Worm (Caenorhabditis elegans) whole organism, L2 larva: ENCODE measurements around the gene F13E9.9.

Experiments used
- C34F6.9 ChIP-seq: fragments of 150-350 bp; optimal IDR thresholded peaks from 2 replicates; lab custom pipeline; 2014; ENCODE audit warnings: missing biosample characterization, missing genetic modification characterization
- F13H6.1 ChIP-seq: sonication (generic microtip); optimal IDR thresholded peaks from 2 replicates; lab custom pipeline; 2016; ENCODE audit warnings: missing genetic modification characterization, missing compliant biosample characterization
- R02D3.7 ChIP-seq: fragments of 150-350 bp; optimal IDR thresholded peaks from 2 replicates; lab custom pipeline; 2014; ENCODE audit warnings: missing biosample characterization, missing genetic modification characterization
- Y55F3AM.14 ChIP-seq: fragments of 200-800 bp; sonication (Bioruptor generic); optimal IDR thresholded peaks from 2 replicates; lab custom pipeline; 2018; ENCODE audit warnings: mild to moderate bottlenecking, missing genetic modification characterization, missing compliant biosample characterization
- ZK546.5 ChIP-seq: sonication (generic microtip); optimal IDR thresholded peaks from 2 replicates; lab custom pipeline; 2017; ENCODE audit warnings: missing biosample characterization, missing genetic modification characterization
- alr-1 ChIP-seq: fragments of 150-350 bp; optimal IDR thresholded peaks from 2 replicates; lab custom pipeline; 2014; ENCODE audit warnings: missing biosample characterization, missing genetic modification characterization
- aly-2 ChIP-seq: fragments of 150-350 bp; optimal IDR thresholded peaks from 2 replicates; lab custom pipeline; 2014; ENCODE audit warnings: missing biosample characterization, missing genetic modification characterization
- ama-1 ChIP-seq: fragments of 150-350 bp; optimal IDR thresholded peaks from 2 replicates; lab custom pipeline; 2018; ENCODE audit warnings: inconsistent platforms
- blmp-1 ChIP-seq: sonication (generic microtip); optimal IDR thresholded peaks from 2 replicates; lab custom pipeline; 2017; ENCODE audit warnings: missing genetic modification characterization, mild to moderate bottlenecking, missing compliant biosample characterization, antibody characterized with exemption, moderate library complexity; ENCODE audit not compliant: insufficient read depth
- ceh-16 ChIP-seq: fragments of 150-350 bp; optimal IDR thresholded peaks from 2 replicates; lab custom pipeline; 2014; ENCODE audit warnings: missing biosample characterization, missing genetic modification characterization
- crh-2 ChIP-seq: sonication (generic microtip); optimal IDR thresholded peaks from 2 replicates; lab custom pipeline; 2017; ENCODE audit warnings: missing biosample characterization, missing genetic modification characterization
- dmd-4 ChIP-seq: sonication (generic microtip); optimal IDR thresholded peaks from 2 replicates; lab custom pipeline; 2017; ENCODE audit warnings: missing biosample characterization, missing genetic modification characterization
- egl-27 ChIP-seq: sonication (generic microtip); optimal IDR thresholded peaks from 3 replicates; lab custom pipeline; 2017; ENCODE audit warnings: missing biosample characterization, missing genetic modification reagents, missing genetic modification characterization
- elt-3 ChIP-seq: sonication (generic microtip); optimal IDR thresholded peaks from 2 replicates; lab custom pipeline; 2017; ENCODE audit warnings: missing biosample characterization, missing genetic modification characterization
- fos-1 ChIP-seq: fragments of 150-350 bp; optimal IDR thresholded peaks from 2 replicates; lab custom pipeline; 2014; ENCODE audit warnings: missing biosample characterization, missing genetic modification characterization
- gmeb-1 ChIP-seq: fragments of 150-350 bp; optimal IDR thresholded peaks from 2 replicates; lab custom pipeline; 2014; ENCODE audit warnings: missing biosample characterization, missing genetic modification characterization
- lin-11 ChIP-seq: fragments of 150-350 bp; sonication (generic microtip); optimal IDR thresholded peaks from 2 replicates; lab custom pipeline; 2014; ENCODE audit warnings: missing biosample characterization, missing genetic modification characterization, inconsistent platforms, mixed read lengths
- lin-13 ChIP-seq: fragments of 150-350 bp; optimal IDR thresholded peaks from 2 replicates; lab custom pipeline; 2014; ENCODE audit warnings: missing biosample characterization, missing genetic modification reagents, missing genetic modification characterization
- lsy-2 ChIP-seq, 2 experiments: fragments of 150-350 bp in 1 of 2; sonication (generic microtip) in 1 of 2; optimal IDR thresholded peaks; 2 replicates each; lab custom pipeline; 2014 to 2017; ENCODE audit warnings: missing biosample characterization in 2 of 2, missing genetic modification characterization in 2 of 2
- mab-5 ChIP-seq: fragments of 150-350 bp; optimal IDR thresholded peaks from 2 replicates; lab custom pipeline; 2014; ENCODE audit warnings: missing biosample characterization, missing genetic modification characterization
- mbf-1 ChIP-seq: sonication (generic microtip); optimal IDR thresholded peaks from 2 replicates; lab custom pipeline; 2017; ENCODE audit warnings: missing biosample characterization, missing genetic modification characterization
- mdl-1 ChIP-seq, 2 experiments: fragments of 150-350 bp in 1 of 2; sonication (generic microtip) in 1 of 2; optimal IDR thresholded peaks; 2 replicates each; lab custom pipeline; 2017; ENCODE audit warnings: missing biosample characterization in 2 of 2, missing genetic modification characterization in 2 of 2
- nhr-10 ChIP-seq: sonication (generic microtip); optimal IDR thresholded peaks from 2 replicates; lab custom pipeline; 2017; ENCODE audit warnings: missing biosample characterization, missing genetic modification characterization
- nhr-11 ChIP-seq: fragments of 150-350 bp; optimal IDR thresholded peaks from 2 replicates; lab custom pipeline; 2014; ENCODE audit warnings: missing biosample characterization, missing genetic modification characterization
- nhr-12 ChIP-seq: fragments of 150-350 bp; optimal IDR thresholded peaks from 2 replicates; lab custom pipeline; 2014; ENCODE audit warnings: missing biosample characterization, missing genetic modification characterization
- nhr-129 ChIP-seq: fragments of 150-350 bp; optimal IDR thresholded peaks from 2 replicates; lab custom pipeline; 2014; ENCODE audit warnings: missing biosample characterization, missing genetic modification characterization
- nhr-21 ChIP-seq: fragments of 150-350 bp; optimal IDR thresholded peaks from 2 replicates; lab custom pipeline; 2014; ENCODE audit warnings: missing biosample characterization, missing genetic modification characterization
- nhr-23 ChIP-seq: fragments of 150-350 bp; optimal IDR thresholded peaks from 2 replicates; lab custom pipeline; 2014; ENCODE audit warnings: missing biosample characterization, missing genetic modification reagents, missing genetic modification characterization
- nhr-237 ChIP-seq: fragments of 150-350 bp; optimal IDR thresholded peaks from 2 replicates; lab custom pipeline; 2014; ENCODE audit warnings: missing biosample characterization, missing genetic modification characterization
- nhr-25 ChIP-seq: fragments of 150-350 bp; sonication (generic microtip); optimal IDR thresholded peaks from 3 replicates; lab custom pipeline; 2014; ENCODE audit warnings: missing biosample characterization, missing genetic modification characterization
- nhr-6 ChIP-seq: fragments of 150-350 bp; optimal IDR thresholded peaks from 2 replicates; lab custom pipeline; 2014; ENCODE audit warnings: missing biosample characterization, missing genetic modification characterization
- nhr-77 ChIP-seq: fragments of 150-350 bp; optimal IDR thresholded peaks from 2 replicates; lab custom pipeline; 2014; ENCODE audit warnings: missing biosample characterization, missing genetic modification characterization
- peb-1 ChIP-seq: fragments of 150-350 bp; optimal IDR thresholded peaks from 2 replicates; lab custom pipeline; 2014; ENCODE audit warnings: missing biosample characterization, missing genetic modification characterization
- sem-4 ChIP-seq: fragments of 150-350 bp; optimal IDR thresholded peaks from 2 replicates; lab custom pipeline; 2014; ENCODE audit warnings: missing biosample characterization, missing genetic modification reagents, missing genetic modification characterization
- sma-3 ChIP-seq: sonication (generic microtip); optimal IDR thresholded peaks from 2 replicates; lab custom pipeline; 2016; ENCODE audit warnings: missing genetic modification reagents, missing genetic modification characterization, missing compliant biosample characterization
- sma-9 ChIP-seq, 2 experiments: fragments of 150-350 bp in 1 of 2; sonication (generic microtip) in 1 of 2; optimal IDR thresholded peaks; 2 replicates each; lab custom pipeline; 2014 to 2016; ENCODE audit warnings: missing genetic modification characterization in 2 of 2, mild to moderate bottlenecking in 1 of 2, missing biosample characterization in 1 of 2, missing compliant biosample characterization in 1 of 2, missing genetic modification reagents in 1 of 2, moderate library complexity in 1 of 2
- snpc-4 ChIP-seq: fragments of 150-350 bp; optimal IDR thresholded peaks from 2 replicates; lab custom pipeline; 2014; ENCODE audit warnings: missing biosample characterization, missing genetic modification characterization
- unc-39 ChIP-seq: fragments of 150-350 bp; optimal IDR thresholded peaks from 2 replicates; lab custom pipeline; 2014; ENCODE audit warnings: missing biosample characterization, missing genetic modification characterization
- unc-55 ChIP-seq: fragments of 150-350 bp; sonication (generic microtip); optimal IDR thresholded peaks from 3 replicates; lab custom pipeline; 2014; ENCODE audit warnings: missing biosample characterization, missing genetic modification reagents, missing genetic modification characterization
- zag-1 ChIP-seq: fragments of 150-350 bp; optimal IDR thresholded peaks from 2 replicates; lab custom pipeline; 2014; ENCODE audit warnings: missing biosample characterization, missing genetic modification characterization
- ztf-1 ChIP-seq: fragments of 200-800 bp; sonication (Bioruptor generic); conservative IDR thresholded peaks from 2 replicates; pipeline ENCODE4 v1.3.6; 2022; ENCODE audit warnings: missing genetic modification characterization, missing compliant biosample characterization
- ztf-11 ChIP-seq: sonication (generic microtip); optimal IDR thresholded peaks from 2 replicates; lab custom pipeline; 2017; ENCODE audit warnings: missing biosample characterization, missing genetic modification characterization
- ztf-4 ChIP-seq: fragments of 150-350 bp; optimal IDR thresholded peaks from 2 replicates; lab custom pipeline; 2014; ENCODE audit warnings: missing biosample characterization, missing genetic modification characterization

F13E9.9 gene

ce11 chrIV:10933062-10933552 is 34.1 kb upstream of the F13E9.9 start, which contains the start of the genes dnc-1 and lsm-7:
dnc-1 (minus strand) TSS chrIV:10933203.
lsm-7 (plus strand) TSS chrIV:10933502.
- TF ChIP-seq zag-1 (tag; lab: Kevin White, UChicago): peak; percentile 30
- peak; percentile 1 for TF ChIP-seq egl-27 (tag; lab: Kevin White, UChicago)
- peak; percentile 47 to 87 for TF ChIP-seq lsy-2 (tag; optimal IDR thresholded peaks at IDR 0.05; lab: Kevin White, UChicago)
- TF ChIP-seq gmeb-1 (tag; lab: Kevin White, UChicago): peak; percentile 81
- TF ChIP-seq crh-2: peak; percentile 77
- peak; percentile 95 for TF ChIP-seq C34F6.9
- no peak for TF ChIP-seq peb-1
- TF ChIP-seq mab-5: peak; percentile 55
- TF ChIP-seq mdl-1 (tag; optimal IDR thresholded peaks at IDR 0.05; lab: Kevin White, UChicago): peak in 1 of 2 experiments; percentile 2
- peak; percentile 61 for TF ChIP-seq fos-1
- no peak for TF ChIP-seq nhr-23 (tag; lab: Kevin White, UChicago)
- TF ChIP-seq aly-2 (tag; lab: Kevin White, UChicago): no peak
- TF ChIP-seq unc-55 (GFP tag; lab: Kevin White, UChicago): peak; percentile 95
- TF ChIP-seq lin-13 (GFP tag; lab: Kevin White, UChicago): peak; percentile 54
- TF ChIP-seq nhr-6 (tag; lab: Kevin White, UChicago): no peak
- peak; percentile 75 for TF ChIP-seq nhr-129 (tag; lab: Kevin White, UChicago)
- peak; percentile 30 for TF ChIP-seq sma-3 (GFP tag; lab: Kevin White, UChicago)
- no peak for TF ChIP-seq nhr-11 (tag; lab: Kevin White, UChicago)
- no peak for TF ChIP-seq elt-3 (tag; lab: Kevin White, UChicago)
- peak; percentile 58 for TF ChIP-seq sem-4 (tag; lab: Kevin White, UChicago)
- TF ChIP-seq alr-1 (tag; lab: Kevin White, UChicago): no peak
- TF ChIP-seq mbf-1: no peak
- TF ChIP-seq sma-9 (GFP tag; optimal IDR thresholded peaks at IDR 0.05; lab: Kevin White, UChicago): peak; percentile 74
- no peak for TF ChIP-seq sma-9 (tag; optimal IDR thresholded peaks at IDR 0.05; lab: Kevin White, UChicago)
- no peak for TF ChIP-seq ztf-11 (tag; lab: Kevin White, UChicago)
- no peak for TF ChIP-seq nhr-237 (tag; lab: Kevin White, UChicago)
- peak; percentile 56 for TF ChIP-seq lin-11 (tag; lab: Kevin White, UChicago)
- TF ChIP-seq ama-1 (lab: Kevin White, UChicago): no peak
- no peak for TF ChIP-seq nhr-10 (tag; lab: Kevin White, UChicago)
- no peak for TF ChIP-seq nhr-12 (tag; lab: Kevin White, UChicago)
- peak; percentile 28 for TF ChIP-seq snpc-4 (tag; lab: Kevin White, UChicago)
- no peak for TF ChIP-seq blmp-1 (tag; lab: Kevin White, UChicago)
- peak; percentile 17 for TF ChIP-seq ztf-4 (tag; lab: Kevin White, UChicago)
- TF ChIP-seq F13H6.1: peak; percentile 59
- peak; percentile 4 for TF ChIP-seq ZK546.5 (tag; lab: Kevin White, UChicago)
- no peak for TF ChIP-seq nhr-21 (tag; lab: Kevin White, UChicago)
- TF ChIP-seq nhr-25 (tag; lab: Kevin White, UChicago): peak; percentile 75
- TF ChIP-seq R02D3.7 (tag; lab: Kevin White, UChicago): no peak

- no peak for TF ChIP-seq aly-2 (tag; lab: Kevin White, UChicago)
- TF ChIP-seq nhr-10 (tag; lab: Kevin White, UChicago): no peak
- no peak for TF ChIP-seq ceh-16 (tag; lab: Kevin White, UChicago)
- no peak for TF ChIP-seq nhr-77 (tag; lab: Kevin White, UChicago)
- no peak for TF ChIP-seq unc-39 (tag; lab: Kevin White, UChicago)
- no peak for TF ChIP-seq Y55F3AM.14 (GFP tag; lab: Kevin White, UChicago)
- no peak for TF ChIP-seq dmd-4 (tag; lab: Kevin White, UChicago)
- TF ChIP-seq lin-13 (GFP tag; lab: Kevin White, UChicago): no peak
- no peak for TF ChIP-seq ztf-1 (GFP tag; lab: Robert Waterston, UW)
- no peak for TF ChIP-seq F13H6.1
- TF ChIP-seq unc-55 (GFP tag; lab: Kevin White, UChicago): no peak
- no peak for TF ChIP-seq snpc-4 (tag; lab: Kevin White, UChicago)
- TF ChIP-seq nhr-23 (tag; lab: Kevin White, UChicago): no peak
- no peak for TF ChIP-seq nhr-129 (tag; lab: Kevin White, UChicago)
- TF ChIP-seq sma-9 (GFP tag; optimal IDR thresholded peaks at IDR 0.05; lab: Kevin White, UChicago): no peak
- TF ChIP-seq sma-9 (tag; optimal IDR thresholded peaks at IDR 0.05; lab: Kevin White, UChicago): no peak
- TF ChIP-seq mdl-1 (tag; optimal IDR thresholded peaks at IDR 0.05; lab: Kevin White, UChicago): no peak
- TF ChIP-seq peb-1: no peak
- TF ChIP-seq nhr-237 (tag; lab: Kevin White, UChicago): no peak
These were observed 20.8 kb upstream of the F13E9.9 start, which contains the start of gene rbr-2 for ce11 chrIV:10919770-10920169. rbr-2 (plus strand) TSS chrIV:10920070.
